Fruit fly (Drosophila melanogaster) whole organism, prepupa: ENCODE data around the gene CG32213.

Source experiments
- Blimp-1 ChIP-seq: fragments of 200-800 bp; sonication (Bioruptor generic); optimal IDR thresholded peaks from 3 replicates; lab custom pipeline; 2017; ENCODE audit warnings: missing biosample characterization, missing genetic modification characterization, mild to moderate bottlenecking, moderate library complexity, missing genetic modification reagents
- CG10631 ChIP-seq: fragments of 200-800 bp; sonication (Bioruptor generic); optimal IDR thresholded peaks from 2 replicates; lab custom pipeline; 2016; ENCODE audit warnings: missing biosample characterization, missing genetic modification characterization
- CG15336 ChIP-seq: fragments of 200-800 bp; sonication (Bioruptor generic); IDR thresholded peaks from 2 replicates; pipeline ENCODE4 v1.3.6; 2022; ENCODE audit warnings: missing biosample characterization, missing genetic modification characterization
- CG1621 ChIP-seq: fragments of 200-800 bp; sonication (Bioruptor generic); optimal IDR thresholded peaks from 3 replicates; lab custom pipeline; 2018; ENCODE audit warnings: missing biosample characterization, mild to moderate bottlenecking, missing genetic modification characterization
- CG16779 ChIP-seq: fragments of 200-800 bp; sonication (Bioruptor generic); optimal IDR thresholded peaks from 3 replicates; lab custom pipeline; 2017; ENCODE audit warnings: missing biosample characterization, mild to moderate bottlenecking, missing genetic modification characterization
- CG31627 ChIP-seq: fragments of 200-800 bp; sonication (Bioruptor generic); optimal IDR thresholded peaks from 3 replicates; lab custom pipeline; 2016; ENCODE audit warnings: missing biosample characterization, missing genetic modification characterization
- CG32006 ChIP-seq: fragments of 200-800 bp; sonication (Bioruptor generic); optimal IDR thresholded peaks from 3 replicates; lab custom pipeline; 2017; ENCODE audit warnings: missing biosample characterization, mild to moderate bottlenecking, missing genetic modification characterization
- CG6163 ChIP-seq: fragments of 200-800 bp; sonication (Bioruptor generic); IDR thresholded peaks from 3 replicates; pipeline ENCODE4 v1.3.6; 2022; ENCODE audit warnings: missing biosample characterization, missing genetic modification characterization
- CG6276 ChIP-seq: fragments of 200-800 bp; sonication (Bioruptor generic); optimal IDR thresholded peaks from 2 replicates; lab custom pipeline; 2017; ENCODE audit warnings: missing biosample characterization, mild to moderate bottlenecking, missing genetic modification characterization
- CG6792 ChIP-seq: fragments of 200-800 bp; sonication (Bioruptor generic); optimal IDR thresholded peaks from 3 replicates; lab custom pipeline; 2016; ENCODE audit warnings: missing biosample characterization, missing genetic modification characterization
- CG6808 ChIP-seq: fragments of 200-800 bp; sonication (Bioruptor generic); optimal IDR thresholded peaks from 3 replicates; lab custom pipeline; 2017; ENCODE audit warnings: missing biosample characterization, missing genetic modification characterization, mild to moderate bottlenecking, moderate library complexity, missing genetic modification reagents
- CG6854 ChIP-seq: fragments of 200-800 bp; sonication (Bioruptor generic); optimal IDR thresholded peaks from 2 replicates; lab custom pipeline; 2017; ENCODE audit warnings: missing biosample characterization, mild to moderate bottlenecking, missing genetic modification characterization
- CG8119 ChIP-seq: fragments of 200-800 bp; sonication (Bioruptor generic); IDR thresholded peaks from 3 replicates; pipeline ENCODE4 v1.3.6; 2022; ENCODE audit warnings: missing biosample characterization, missing genetic modification characterization
- CG8319 ChIP-seq: fragments of 200-800 bp; sonication (Bioruptor generic); optimal IDR thresholded peaks from 3 replicates; lab custom pipeline; 2016; ENCODE audit warnings: missing biosample characterization, missing genetic modification characterization
- CG8632 ChIP-seq: fragments of 200-800 bp; sonication (Bioruptor generic); optimal IDR thresholded peaks from 3 replicates; lab custom pipeline; 2016; ENCODE audit warnings: missing biosample characterization, missing genetic modification characterization
- CG9139 ChIP-seq: fragments of 200-800 bp; sonication (Bioruptor generic); optimal IDR thresholded peaks from 3 replicates; lab custom pipeline; 2017; ENCODE audit warnings: missing biosample characterization, mild to moderate bottlenecking, missing genetic modification characterization
- Eip75B ChIP-seq: fragments of 200-800 bp; sonication (Bioruptor generic); optimal IDR thresholded peaks from 3 replicates; lab custom pipeline; 2016; ENCODE audit warnings: missing biosample characterization, missing genetic modification characterization
- Eip78C ChIP-seq: fragments of 200-800 bp; sonication (Bioruptor generic); peaks from one replicate; lab custom pipeline; 2016; ENCODE audit warnings: missing biosample characterization, missing genetic modification characterization
- Eip93F ChIP-seq: fragments of 200-800 bp; sonication (Bioruptor generic); optimal IDR thresholded peaks from 2 replicates; lab custom pipeline; 2016; ENCODE audit warnings: missing biosample characterization, mild to moderate bottlenecking, missing genetic modification characterization
- Gug ChIP-seq: fragments of 200-800 bp; sonication (Bioruptor generic); IDR thresholded peaks from 2 replicates; pipeline ENCODE4 v1.3.6; 2022; ENCODE audit warnings: missing biosample characterization, missing genetic modification characterization
- Hr38 ChIP-seq: sonication (Bioruptor generic); optimal IDR thresholded peaks from 2 replicates; lab custom pipeline; 2016; ENCODE audit warnings: missing biosample characterization, missing genetic modification characterization
- Hr39 ChIP-seq: fragments of 200-800 bp; sonication (Bioruptor generic); optimal IDR thresholded peaks from 2 replicates; lab custom pipeline; 2016; ENCODE audit warnings: missing biosample characterization, missing genetic modification characterization
- Met ChIP-seq: fragments of 200-800 bp; sonication (Bioruptor generic); optimal IDR thresholded peaks from 3 replicates; lab custom pipeline; 2016; ENCODE audit warnings: missing biosample characterization, missing genetic modification characterization
- OdsH ChIP-seq: fragments of 200-800 bp; sonication (Bioruptor generic); optimal IDR thresholded peaks from 3 replicates; lab custom pipeline; 2016; ENCODE audit warnings: missing biosample characterization, missing genetic modification characterization
- Smox ChIP-seq: fragments of 200-800 bp; sonication (Bioruptor generic); optimal IDR thresholded peaks from 3 replicates; lab custom pipeline; 2016; ENCODE audit warnings: missing biosample characterization, missing genetic modification characterization
- Sox102F ChIP-seq: fragments of 200-800 bp; sonication (Bioruptor generic); optimal IDR thresholded peaks from 2 replicates; lab custom pipeline; 2016; ENCODE audit warnings: missing biosample characterization, mild to moderate bottlenecking, missing genetic modification characterization
- Sox15 ChIP-seq: fragments of 200-800 bp; sonication (Bioruptor generic); optimal IDR thresholded peaks from 3 replicates; lab custom pipeline; 2016; ENCODE audit warnings: missing biosample characterization, missing genetic modification characterization
- acj6 ChIP-seq: fragments of 200-800 bp; sonication (Bioruptor generic); optimal IDR thresholded peaks from 3 replicates; lab custom pipeline; 2016; ENCODE audit warnings: missing biosample characterization, missing genetic modification characterization
- cyc ChIP-seq: fragments of 200-800 bp; sonication (Bioruptor generic); optimal IDR thresholded peaks from 3 replicates; lab custom pipeline; 2016; ENCODE audit warnings: missing biosample characterization, missing genetic modification characterization
- esn ChIP-seq: fragments of 200-800 bp; sonication (Bioruptor generic); optimal IDR thresholded peaks from 2 replicates; lab custom pipeline; 2016; ENCODE audit warnings: missing biosample characterization, mild to moderate bottlenecking, missing genetic modification characterization, moderate library complexity
- fd59A ChIP-seq: fragments of 200-800 bp; sonication (Bioruptor generic); optimal IDR thresholded peaks from 2 replicates; lab custom pipeline; 2017; ENCODE audit warnings: missing biosample characterization, mild to moderate bottlenecking, missing genetic modification characterization, missing genetic modification reagents
- fd85E ChIP-seq: fragments of 200-800 bp; sonication (Bioruptor generic); optimal IDR thresholded peaks from 3 replicates; lab custom pipeline; 2016; ENCODE audit warnings: missing biosample characterization, missing genetic modification characterization
- fkh ChIP-seq: fragments of 200-800 bp; sonication (Bioruptor generic); optimal IDR thresholded peaks from 3 replicates; lab custom pipeline; 2017; ENCODE audit warnings: missing biosample characterization, mild to moderate bottlenecking, missing genetic modification characterization, moderate library complexity
- lz ChIP-seq: fragments of 200-800 bp; sonication (Bioruptor generic); optimal IDR thresholded peaks from 3 replicates; lab custom pipeline; 2016; ENCODE audit warnings: missing biosample characterization, missing genetic modification characterization
- net ChIP-seq: fragments of 200-800 bp; sonication (Bioruptor generic); optimal IDR thresholded peaks from 3 replicates; lab custom pipeline; 2016; ENCODE audit warnings: missing biosample characterization, missing genetic modification characterization
- salr ChIP-seq, 2 experiments: fragments of 200-800 bp; sonication (Bioruptor generic); optimal IDR thresholded peaks; 3 replicates each; lab custom pipeline; 2016 to 2018; ENCODE audit warnings: missing biosample characterization in 2 of 2, missing genetic modification characterization in 2 of 2, mild to moderate bottlenecking in 1 of 2
- ss ChIP-seq, 2 experiments: fragments of 200-800 bp; sonication (Bioruptor generic); optimal IDR thresholded peaks; 2 replicates in 1 of 2; 3 replicates in 1 of 2; lab custom pipeline; 2017 to 2018; ENCODE audit warnings: mild to moderate bottlenecking in 2 of 2, missing biosample characterization in 2 of 2, missing genetic modification characterization in 2 of 2, moderate library complexity in 1 of 2
- svp ChIP-seq: fragments of 200-800 bp; sonication (Bioruptor generic); peaks from one replicate; lab custom pipeline; 2016; ENCODE audit warnings: missing biosample characterization, missing genetic modification characterization
- topi ChIP-seq: fragments of 200-800 bp; sonication (Bioruptor generic); optimal IDR thresholded peaks from 3 replicates; lab custom pipeline; 2016; ENCODE audit warnings: missing biosample characterization, missing genetic modification characterization
- vri ChIP-seq: fragments of 200-800 bp; sonication (Bioruptor generic); optimal IDR thresholded peaks from 3 replicates; lab custom pipeline; 2016; ENCODE audit warnings: missing biosample characterization, mild to moderate bottlenecking, missing genetic modification characterization

The CG32213 gene

dm6 chr3L:19444092-19444491 lies 31.5 kb upstream of the CG32213 start (continued):
- TF ChIP-seq CG6792 (GFP tag; lab: Kevin White, UChicago) (no peak), esn (GFP tag; lab: Kevin White, UChicago) (no peak), CG8632 (no peak), Hr38 (GFP tag; lab: Kevin White, UChicago) (no peak), CG31627 (GFP tag; lab: Kevin White, UChicago) (peak; percentile 46), CG6276 (GFP tag; lab: Kevin White, UChicago) (no peak), Eip75B (no peak), CG6854 (GFP tag; lab: Kevin White, UChicago) (no peak), CG6808 (GFP tag; lab: Kevin White, UChicago) (no peak), OdsH (peak; percentile 19), fd85E (no peak), CG9139 (GFP tag; lab: Kevin White, UChicago) (no peak), Sox102F (GFP tag; lab: Kevin White, UChicago) (peak; percentile 4), CG15336 (GFP tag; lab: Robert Waterston, UW) (no peak)
- TF ChIP-seq, all 60 proteins: peak for 25

- TF ChIP-seq CG6163 = 0 out of 3 replicates have a peak, but pooled peaks have one; percentile 9
- peak; percentile 45 for TF ChIP-seq fkh
- TF ChIP-seq Eip78C (GFP tag; lab: Kevin White, UChicago) = peak; percentile 37
- peak; percentile 44 for TF ChIP-seq CG32006 (GFP tag; lab: Kevin White, UChicago)
- no peak for TF ChIP-seq Met (GFP tag; lab: Kevin White, UChicago)
- peak; percentile 42 for TF ChIP-seq svp (GFP tag; lab: Kevin White, UChicago)
- no peak for TF ChIP-seq CG8319
- TF ChIP-seq OdsH = peak; percentile 10
- TF ChIP-seq Sox15 (GFP tag; lab: Kevin White, UChicago) = peak; percentile 8
- no peak for TF ChIP-seq Smox
- TF ChIP-seq acj6 (GFP tag; lab: Kevin White, UChicago) = peak; percentile 6
- peak; percentile 20 for TF ChIP-seq Hr39 (GFP tag; lab: Kevin White, UChicago)
- no peak for TF ChIP-seq CG1621 (tag; lab: Kevin White, UChicago)
- peak; percentile 37 for TF ChIP-seq CG10631
Observed at dm6 chr3L:19446394-19447349, 29.0 kb upstream of the CG32213 start, which contains the start of the genes CG33062 and Chd3. CG33062 (minus strand) TSS chr3L:19446444. Chd3 (plus strand) TSS chr3L:19447173.

DNA sequence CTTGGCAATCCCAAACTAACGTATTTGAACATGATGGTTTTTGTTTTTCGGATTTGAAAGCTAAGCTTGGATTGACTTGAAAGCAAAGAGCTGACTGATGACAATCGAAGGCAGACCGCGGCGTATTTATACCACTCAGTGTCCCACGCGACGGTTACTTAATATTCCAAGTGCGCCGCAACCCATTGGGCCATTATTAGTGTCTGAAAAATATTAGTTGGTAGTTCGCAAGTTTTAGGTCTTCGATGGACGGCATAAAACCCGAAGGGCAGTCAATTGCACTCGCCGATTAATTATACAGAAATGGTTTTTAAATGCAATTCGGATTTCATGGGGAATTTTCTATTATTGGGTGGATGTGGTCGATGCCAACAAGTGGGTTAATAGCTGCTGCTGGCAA lies 11.0 kb upstream of the CG32213 start, which contains the start of gene CG14095:
CG14095 (minus strand) TSS at position 101 of the 400 bp plus-strand sequence.
- TF ChIP-seq Blimp-1 (GFP tag; lab: Kevin White, UChicago) (no peak), net (GFP tag; lab: Kevin White, UChicago) (no peak), ss (GFP tag; optimal IDR thresholded peaks at IDR 0.05; lab: Kevin White, UChicago) (no peak), CG16779 (no peak), salr (GFP tag; optimal IDR thresholded peaks at IDR 0.05; lab: Kevin White, UChicago) (no peak), CG1621 (tag; lab: Kevin White, UChicago) (no peak), CG8119 (no peak), cyc (GFP tag; lab: Kevin White, UChicago) (no peak), fd59A (no peak), topi (no peak), CG32006 (GFP tag; lab: Kevin White, UChicago) (no peak), esn (GFP tag; lab: Kevin White, UChicago) (no peak), CG6792 (GFP tag; lab: Kevin White, UChicago) (no peak), lz (GFP tag; lab: Kevin White, UChicago) (no peak), Eip93F (GFP tag; lab: Kevin White, UChicago) (no peak), Gug (GFP tag; lab: Robert Waterston, UW) (no peak), vri (no peak)
